Fruit fly (Drosophila melanogaster): ENCODE results near the gene CG31867.

CG31867 gene

dm6 chr2L:11121614-11122013, 23.6 kb downstream of the CG31867 start, which contains the start of gene Dnaaf4:
TSS of gene Dnaaf4 (minus strand) at chr2L:11121714.
- TF ChIP-seq fru (GFP tag; optimal IDR thresholded peaks at IDR 0.05) (no peak), Jra (GFP tag; optimal IDR thresholded peaks at IDR 0.05) (no peak), Dif (GFP tag; optimal IDR thresholded peaks at IDR 0.05; ENCODE audit: partially characterized antibody) (no peak), Dfd (GFP tag; optimal IDR thresholded peaks at IDR 0.05) (no peak)

- TF ChIP-seq Myc (optimal IDR thresholded peaks at IDR 0.05): no peak
- peak; percentile 14 for TF ChIP-seq Hr83 (GFP tag; optimal IDR thresholded peaks at IDR 0.05; ENCODE audit: poor library complexity, severe bottlenecking)
These were observed 25.2 kb downstream of the CG31867 start, which contains the start of gene CG6230 for dm6 chr2L:11119966-11120517. TSS of gene CG6230 (minus strand) at chr2L:11120319.

dm6 chr2L:11113714-11114113, 31.5 kb downstream of the CG31867 start, which contains the start of gene Gr32a:
TSS of gene Gr32a (plus strand) at chr2L:11114014.
- TF ChIP-seq Vsx2 (GFP tag; optimal IDR thresholded peaks at IDR 0.05; ENCODE audit: partially characterized antibody): no peak

- TF ChIP-seq GATAd (GFP tag; optimal IDR thresholded peaks at IDR 0.05) (no peak), Rel (GFP tag; optimal IDR thresholded peaks at IDR 0.05) (peak; percentile 16), Rel (tag; optimal IDR thresholded peaks at IDR 0.05) (no peak), sv (GFP tag; optimal IDR thresholded peaks at IDR 0.05) (peak; percentile 35), usp (GFP tag; optimal IDR thresholded peaks at IDR 0.05) (no peak), woc (GFP tag; optimal IDR thresholded peaks at IDR 0.05) (no peak), Sp1 (GFP tag; optimal IDR thresholded peaks at IDR 0.05) (peak; percentile 81), Abd-B (GFP tag; optimal IDR thresholded peaks at IDR 0.05) (no peak), Jra (GFP tag; optimal IDR thresholded peaks at IDR 0.05) (peak; percentile 47), HLH106 (tag; optimal IDR thresholded peaks at IDR 0.05) (peak; percentile 75), h (GFP tag; optimal IDR thresholded peaks at IDR 0.05) (no peak), dmrt93B (GFP tag; optimal IDR thresholded peaks at IDR 0.05) (no peak), foxo (GFP tag; optimal IDR thresholded peaks at IDR 0.05) (no peak), rgr (GFP tag; optimal IDR thresholded peaks at IDR 0.05) (no peak), OdsH (GFP tag; optimal IDR thresholded peaks at IDR 0.05) (peak; percentile 79), Myc (optimal IDR thresholded peaks at IDR 0.05) (no peak), ey (GFP tag; optimal IDR thresholded peaks at IDR 0.05) (peak; percentile 76), psq (GFP tag; optimal IDR thresholded peaks at IDR 0.05) (peak; percentile 63), Hr83 (GFP tag; optimal IDR thresholded peaks at IDR 0.05; ENCODE audit: poor library complexity, severe bottlenecking) (no peak)
These were observed 32.1 kb downstream of the CG31867 start, which contains the start of gene Idua for dm6 chr2L:11113011-11113528. TSS of gene Idua (minus strand) at chr2L:11113061.

dm6 chr2L:11106562-11106962, 38.7 kb downstream of the CG31867 start, which contains the start of gene Reps:
TSS of gene Reps (minus strand) at chr2L:11106645.
- TF ChIP-seq GATAd (GFP tag; optimal IDR thresholded peaks at IDR 0.05) (peak; percentile 90), CG32264 (GFP tag; optimal IDR thresholded peaks at IDR 0.05) (peak; percentile 88), fru (GFP tag; optimal IDR thresholded peaks at IDR 0.05) (peak; percentile 97), HLH106 (tag; optimal IDR thresholded peaks at IDR 0.05) (peak; percentile 98), Dif (GFP tag; optimal IDR thresholded peaks at IDR 0.05; ENCODE audit: partially characterized antibody) (no peak), sage (GFP tag; optimal IDR thresholded peaks at IDR 0.05) (peak; percentile 93), h (GFP tag; optimal IDR thresholded peaks at IDR 0.05) (peak; percentile 98), ey (GFP tag; optimal IDR thresholded peaks at IDR 0.05) (peak; percentile 97), sv (GFP tag; optimal IDR thresholded peaks at IDR 0.05) (peak; percentile 98), Sp1 (GFP tag; optimal IDR thresholded peaks at IDR 0.05) (peak; percentile 97), pan (optimal IDR thresholded peaks at IDR 0.05) (no peak), Mio (GFP tag; optimal IDR thresholded peaks at IDR 0.05) (peak; percentile 87), dsf (GFP tag; optimal IDR thresholded peaks at IDR 0.05; ENCODE audit: borderline replicate concordance) (peak; percentile 94), N (GFP tag; optimal IDR thresholded peaks at IDR 0.05) (no peak), jim (GFP tag; optimal IDR thresholded peaks at IDR 0.05) (peak; percentile 87), CrebA (GFP tag; optimal IDR thresholded peaks at IDR 0.05; ENCODE audit: borderline replicate concordance) (no peak), Rel (GFP tag; optimal IDR thresholded peaks at IDR 0.05) (peak; percentile 79), Rel (tag; optimal IDR thresholded peaks at IDR 0.05) (peak; percentile 88), rgr (GFP tag; optimal IDR thresholded peaks at IDR 0.05) (peak; percentile 98), tai (GFP tag; optimal IDR thresholded peaks at IDR 0.05) (no peak), woc (GFP tag; optimal IDR thresholded peaks at IDR 0.05) (peak; percentile 97), Hr78 (GFP tag; optimal IDR thresholded peaks at IDR 0.05) (no peak), Abd-B (GFP tag; optimal IDR thresholded peaks at IDR 0.05) (no peak), Jra (GFP tag; optimal IDR thresholded peaks at IDR 0.05) (peak; percentile 97), foxo (GFP tag; optimal IDR thresholded peaks at IDR 0.05) (peak; percentile 83 to 99), brk (GFP tag; optimal IDR thresholded peaks at IDR 0.05) (no peak), dmrt93B (GFP tag; optimal IDR thresholded peaks at IDR 0.05) (peak; percentile 98), OdsH (GFP tag; optimal IDR thresholded peaks at IDR 0.05) (peak; percentile 97), Hr83 (GFP tag; optimal IDR thresholded peaks at IDR 0.05; ENCODE audit: poor library complexity, severe bottlenecking) (peak; percentile 94), usp (GFP tag; optimal IDR thresholded peaks at IDR 0.05) (no peak), lola (GFP tag; optimal IDR thresholded peaks at IDR 0.05) (no peak), psq (GFP tag; optimal IDR thresholded peaks at IDR 0.05) (peak; percentile 95), dl (GFP tag; optimal IDR thresholded peaks at IDR 0.05; ENCODE audit: insufficient read depth in 1 of 2, partially characterized antibody in 2 of 2) (no peak), CG9705 (GFP tag; optimal IDR thresholded peaks at IDR 0.05) (peak; percentile 97), Hnf4 (GFP tag; optimal IDR thresholded peaks at IDR 0.05) (peak; percentile 97)
